Fruit fly (Drosophila melanogaster) whole organism, embryonic: ENCODE measurements around the gene Kdm5.

ENCODE experiments used
- Aef1 ChIP-seq: fragments of 200-800 bp; sonication (Bioruptor generic); IDR thresholded peaks from 3 replicates; pipeline ENCODE4 v1.3.6; 2022; ENCODE audit warnings: missing biosample characterization, missing genetic modification characterization
- Atf6 ChIP-seq: fragments of 200-800 bp; sonication (Bioruptor generic); IDR thresholded peaks from 2 replicates; pipeline ENCODE4 v1.3.6; 2022; ENCODE audit warnings: missing biosample characterization, missing genetic modification characterization
- CG10209 ChIP-seq: fragments of 200-800 bp; sonication (Bioruptor generic); optimal IDR thresholded peaks from 3 replicates; lab custom pipeline; 2017; ENCODE audit warnings: missing biosample characterization, mild to moderate bottlenecking, missing genetic modification characterization, missing genetic modification reagents
- CG10366 ChIP-seq: fragments of 200-800 bp; sonication (Bioruptor generic); IDR thresholded peaks from 2 replicates; pipeline ENCODE4 v1.3.6; 2022; ENCODE audit warnings: missing biosample characterization, missing genetic modification characterization
- CG14710 ChIP-seq: fragments of 200-800 bp; sonication (Bioruptor generic); optimal IDR thresholded peaks from 3 replicates; lab custom pipeline; 2019; ENCODE audit warnings: missing biosample characterization, mild to moderate bottlenecking, missing genetic modification characterization, moderate library complexity
- CG15011 ChIP-seq: fragments of 200-800 bp; sonication (Bioruptor generic); optimal IDR thresholded peaks from 3 replicates; lab custom pipeline; 2018; ENCODE audit warnings: missing biosample characterization, mild to moderate bottlenecking, missing genetic modification characterization
- CG16815 ChIP-seq: fragments of 200-800 bp; sonication (Bioruptor generic); optimal IDR thresholded peaks from 3 replicates; lab custom pipeline; 2017; ENCODE audit warnings: missing biosample characterization, mild to moderate bottlenecking, missing genetic modification characterization
- CG17385 ChIP-seq: fragments of 200-800 bp; sonication (Bioruptor generic); optimal IDR thresholded peaks from 3 replicates; lab custom pipeline; 2018; ENCODE audit warnings: missing biosample characterization, mild to moderate bottlenecking, missing genetic modification characterization
- CG18476 ChIP-seq: fragments of 200-800 bp; sonication (Bioruptor generic); optimal IDR thresholded peaks from 2 replicates; lab custom pipeline; 2016; ENCODE audit warnings: missing biosample characterization, mild to moderate bottlenecking, missing genetic modification characterization
- CG32532 ChIP-seq: fragments of 200-800 bp; sonication (Bioruptor generic); IDR thresholded peaks from 2 replicates; pipeline ENCODE4 v1.3.6; 2022; ENCODE audit warnings: missing biosample characterization, missing genetic modification characterization
- CG4282 ChIP-seq: fragments of 200-800 bp; sonication (Bioruptor generic); optimal IDR thresholded peaks from 2 replicates; lab custom pipeline; 2016; ENCODE audit warnings: missing biosample characterization, missing genetic modification characterization
- CG4404 ChIP-seq: fragments of 200-800 bp; sonication (Bioruptor generic); IDR thresholded peaks from 2 replicates; pipeline ENCODE4 v1.3.6; 2022; ENCODE audit warnings: missing biosample characterization, missing genetic modification characterization
- CG4730 ChIP-seq: fragments of 200-800 bp; sonication (Bioruptor generic); IDR thresholded peaks from 2 replicates; pipeline ENCODE4 v1.3.6; 2022; ENCODE audit warnings: missing biosample characterization, missing genetic modification characterization
- CG6765 ChIP-seq: fragments of 200-800 bp; sonication (Bioruptor generic); optimal IDR thresholded peaks from 3 replicates; lab custom pipeline; 2017; ENCODE audit warnings: missing biosample characterization, mild to moderate bottlenecking, missing genetic modification characterization
- CG7271 ChIP-seq: fragments of 200-800 bp; sonication (Bioruptor generic); optimal IDR thresholded peaks from 2 replicates; lab custom pipeline; 2018; ENCODE audit warnings: missing biosample characterization, mild to moderate bottlenecking, missing genetic modification characterization, moderate library complexity
- CG8281 ChIP-seq: fragments of 200-800 bp; sonication (Bioruptor generic); optimal IDR thresholded peaks from 2 replicates; lab custom pipeline; 2018; ENCODE audit warnings: missing biosample characterization, mild to moderate bottlenecking, missing genetic modification characterization, moderate library complexity
- CG8765 ChIP-seq: fragments of 200-800 bp; sonication (Bioruptor generic); IDR thresholded peaks from 2 replicates; pipeline ENCODE4 v1.3.6; 2022; ENCODE audit warnings: missing biosample characterization, missing genetic modification characterization
- Dfd ChIP-seq, 2 experiments: fragments of >200 bp; optimal IDR thresholded peaks; 2 replicates each; lab custom pipeline; 2017; ENCODE audit warnings: missing biosample characterization in 2 of 2, missing genetic modification characterization in 2 of 2
- Ets97D ChIP-seq: fragments of 200-800 bp; sonication (Bioruptor generic); optimal IDR thresholded peaks from 3 replicates; lab custom pipeline; 2016; ENCODE audit warnings: missing biosample characterization, missing genetic modification characterization
- HLH3B ChIP-seq: fragments of 200-800 bp; sonication (Bioruptor generic); IDR thresholded peaks from 2 replicates; pipeline ENCODE4 v1.3.6; 2022; ENCODE audit warnings: missing biosample characterization, missing genetic modification characterization
- HLH4C ChIP-seq: fragments of 200-800 bp; sonication (Bioruptor generic); IDR thresholded peaks from 3 replicates; pipeline ENCODE4 v1.3.6; 2022; ENCODE audit warnings: missing biosample characterization, missing genetic modification characterization; ENCODE audit not compliant: partially characterized antibody
- Lim3 ChIP-seq: fragments of 200-800 bp; sonication (Bioruptor generic); IDR thresholded peaks from 2 replicates; pipeline ENCODE4 v1.3.6; 2022; ENCODE audit warnings: missing biosample characterization, missing genetic modification characterization
- Myb ChIP-seq: fragments of 200-800 bp; sonication (Bioruptor generic); optimal IDR thresholded peaks from 2 replicates; lab custom pipeline; 2016; ENCODE audit warnings: missing biosample characterization, missing genetic modification characterization
- PHDP ChIP-seq: fragments of 200-800 bp; sonication (Bioruptor generic); optimal IDR thresholded peaks from 3 replicates; lab custom pipeline; 2018; ENCODE audit warnings: missing biosample characterization, mild to moderate bottlenecking, missing genetic modification characterization, moderate library complexity
- Side ChIP-seq: fragments of 200-800 bp; sonication (Bioruptor generic); optimal IDR thresholded peaks from 2 replicates; lab custom pipeline; 2016; ENCODE audit warnings: missing biosample characterization, missing genetic modification characterization
- Spps ChIP-seq: fragments of 200-800 bp; sonication (Bioruptor generic); optimal IDR thresholded peaks from 2 replicates; lab custom pipeline; 2018; ENCODE audit warnings: missing biosample characterization, mild to moderate bottlenecking, missing genetic modification characterization
- Tbp ChIP-seq: fragments of >200 bp; optimal IDR thresholded peaks from 2 replicates; lab custom pipeline; 2018; ENCODE audit warnings: missing biosample characterization, missing genetic modification characterization
- YL-1 ChIP-seq: fragments of 200-800 bp; sonication (Bioruptor generic); optimal IDR thresholded peaks from 3 replicates; lab custom pipeline; 2017; ENCODE audit warnings: missing biosample characterization, mild to moderate bottlenecking, missing genetic modification characterization
- aop ChIP-seq: fragments of 200-800 bp; sonication (Bioruptor generic); IDR thresholded peaks from 2 replicates; pipeline ENCODE4 v1.3.6; 2022; ENCODE audit warnings: missing biosample characterization, missing genetic modification characterization
- ash1 ChIP-seq: fragments of 200-800 bp; sonication (Bioruptor generic); optimal IDR thresholded peaks from 2 replicates; lab custom pipeline; 2018; ENCODE audit warnings: missing biosample characterization, mild to moderate bottlenecking, missing genetic modification characterization
- bbx ChIP-seq: fragments of 200-800 bp; sonication (Bioruptor generic); IDR thresholded peaks from 2 replicates; pipeline ENCODE4 v1.3.6; 2022; ENCODE audit warnings: missing biosample characterization, missing genetic modification characterization; ENCODE audit not compliant: partially characterized antibody
- chif ChIP-seq, 2 experiments: fragments of 200-800 bp; sonication (Bioruptor generic); optimal IDR thresholded peaks; 3 replicates each; lab custom pipeline; 2016; ENCODE audit warnings: missing biosample characterization in 2 of 2, missing genetic modification characterization in 2 of 2
- chinmo ChIP-seq: fragments of 200-800 bp; sonication (Bioruptor generic); IDR thresholded peaks from 4 replicates; pipeline ENCODE4 v1.3.6; 2022; ENCODE audit warnings: missing biosample characterization, missing genetic modification characterization; ENCODE audit not compliant: partially characterized antibody
- danr ChIP-seq: fragments of 200-800 bp; sonication (Bioruptor generic); IDR thresholded peaks from 2 replicates; pipeline ENCODE4 v1.3.6; 2022; ENCODE audit warnings: missing biosample characterization, missing genetic modification characterization
- ewg ChIP-seq: fragments of 200-800 bp; sonication (Bioruptor generic); optimal IDR thresholded peaks from 3 replicates; lab custom pipeline; 2017; ENCODE audit warnings: mild to moderate bottlenecking, missing biosample characterization, missing genetic modification reagents, missing genetic modification characterization
- fd96Cb ChIP-seq: fragments of 200-800 bp; sonication (Bioruptor generic); optimal IDR thresholded peaks from 2 replicates; lab custom pipeline; 2018; ENCODE audit warnings: missing biosample characterization, mild to moderate bottlenecking, missing genetic modification characterization, moderate library complexity
- hbn ChIP-seq: fragments of 200-800 bp; sonication (Bioruptor generic); IDR thresholded peaks from 2 replicates; pipeline ENCODE4 v1.3.6; 2022; ENCODE audit warnings: missing biosample characterization, missing genetic modification characterization; ENCODE audit not compliant: partially characterized antibody
- ind ChIP-seq: fragments of 200-800 bp; sonication (Bioruptor generic); optimal IDR thresholded peaks from 3 replicates; lab custom pipeline; 2016; ENCODE audit warnings: missing biosample characterization, missing genetic modification characterization
- jumu ChIP-seq: fragments of 200-800 bp; sonication (Bioruptor generic); optimal IDR thresholded peaks from 3 replicates; lab custom pipeline; 2016; ENCODE audit warnings: missing biosample characterization, missing genetic modification characterization
- luna ChIP-seq: fragments of 200-800 bp; sonication (Bioruptor generic); optimal IDR thresholded peaks from 2 replicates; lab custom pipeline; 2016; ENCODE audit warnings: missing biosample characterization, missing genetic modification characterization
- nerfin-2 ChIP-seq: fragments of 200-800 bp; sonication (Bioruptor generic); IDR thresholded peaks from 2 replicates; pipeline ENCODE4 v1.3.6; 2022; ENCODE audit warnings: missing biosample characterization, missing genetic modification characterization; ENCODE audit not compliant: partially characterized antibody
- odd ChIP-seq: fragments of 200-800 bp; sonication (Bioruptor generic); optimal IDR thresholded peaks from 2 replicates; lab custom pipeline; 2017; ENCODE audit warnings: missing biosample characterization, mild to moderate bottlenecking, missing genetic modification characterization
- otp ChIP-seq: fragments of 200-800 bp; sonication (Bioruptor generic); IDR thresholded peaks from 3 replicates; pipeline ENCODE4, ENCODE4 v1.3.6; 2022; ENCODE audit warnings: missing biosample characterization, missing genetic modification characterization
- phol ChIP-seq: fragments of 200-800 bp; sonication (Bioruptor generic); optimal IDR thresholded peaks from 3 replicates; lab custom pipeline; 2018; ENCODE audit warnings: missing biosample characterization, mild to moderate bottlenecking, missing genetic modification characterization, moderate library complexity
- ranshi ChIP-seq: fragments of 200-800 bp; sonication (Bioruptor generic); IDR thresholded peaks from 2 replicates; pipeline ENCODE4 v1.3.6; 2022; ENCODE audit warnings: missing biosample characterization, missing genetic modification characterization
- repo ChIP-seq: fragments of 200-800 bp; sonication (Bioruptor generic); optimal IDR thresholded peaks from 2 replicates; lab custom pipeline; 2016; ENCODE audit warnings: missing biosample characterization, missing genetic modification characterization
- slou ChIP-seq: fragments of 200-800 bp; sonication (Bioruptor generic); optimal IDR thresholded peaks from 3 replicates; lab custom pipeline; 2016; ENCODE audit warnings: missing biosample characterization, missing genetic modification characterization
- tap ChIP-seq: fragments of 200-800 bp; optimal IDR thresholded peaks from 3 replicates; lab custom pipeline; 2019; ENCODE audit warnings: missing biosample characterization, mild to moderate bottlenecking, missing genetic modification characterization, moderate library complexity
- tgo ChIP-seq: fragments of 200-800 bp; sonication (Bioruptor generic); IDR thresholded peaks from 3 replicates; pipeline ENCODE4 v1.3.6; 2022; ENCODE audit warnings: missing biosample characterization, missing genetic modification characterization
- trem ChIP-seq: fragments of 200-800 bp; optimal IDR thresholded peaks from 3 replicates; lab custom pipeline; 2019; ENCODE audit warnings: missing biosample characterization, mild to moderate bottlenecking, missing genetic modification characterization, moderate library complexity
- vfl ChIP-seq: fragments of 200-800 bp; sonication (Bioruptor generic); optimal IDR thresholded peaks from 2 replicates; lab custom pipeline; 2016; ENCODE audit warnings: missing biosample characterization, missing genetic modification characterization
- zfh2 ChIP-seq: fragments of 200-800 bp; sonication (Bioruptor generic); optimal IDR thresholded peaks from 2 replicates; lab custom pipeline; 2016; ENCODE audit warnings: missing biosample characterization, missing genetic modification characterization

Kdm5 gene

dm6 chr2L:5974122-5974521 lies 25.2 kb downstream of the Kdm5 start (continued):
- TF ChIP-seq Spps (tag; lab: Kevin White, UChicago) (peak; percentile 6), slou (GFP tag; lab: Kevin White, UChicago) (no peak), hbn (GFP tag; lab: Robert Waterston, UW) (no peak), bbx (GFP tag; lab: Robert Waterston, UW) (no peak), CG8281 (tag; lab: Kevin White, UChicago) (peak; percentile 52), fd96Cb (peak; percentile 4), otp (peak; percentile 77; the same call in 2 of the 3 replicates), Tbp (GFP tag; lab: Kevin White, UChicago) (no peak), Lim3 (GFP tag; lab: Robert Waterston, UW) (no peak), trem (no peak), jumu (GFP tag; lab: Kevin White, UChicago) (no peak), CG8765 (GFP tag; lab: Robert Waterston, UW) (no peak), tgo (GFP tag; lab: Robert Waterston, UW) (no peak), CG14710 (tag; lab: Kevin White, UChicago) (peak; percentile 43), CG17385 (GFP tag; lab: Kevin White, UChicago) (peak; percentile 67), CG15011 (peak; percentile 59), ash1 (GFP tag; lab: Kevin White, UChicago) (peak; percentile 49), Side (GFP tag; lab: Kevin White, UChicago) (no peak), CG10209 (peak; percentile 74), CG6765 (GFP tag; lab: Kevin White, UChicago) (peak; percentile 80), chinmo (GFP tag; lab: Robert Waterston, UW) (peak; percentile 86; the same call in 3 of the 4 replicates), Ets97D (GFP tag; lab: Kevin White, UChicago) (no peak), vfl (GFP tag; lab: Kevin White, UChicago) (no peak), aop (GFP tag; lab: Robert Waterston, UW) (no peak), CG16815 (GFP tag; lab: Kevin White, UChicago) (no peak), ind (GFP tag; lab: Kevin White, UChicago) (no peak), CG4404 (no peak), PHDP (peak; percentile 71), Atf6 (GFP tag; lab: Robert Waterston, UW) (peak; percentile 61; the same call in 1 of the 2 replicates), ewg (GFP tag; lab: Kevin White, UChicago) (peak; percentile 14), zfh2 (no peak), YL-1 (GFP tag; lab: Kevin White, UChicago) (peak; percentile 36), phol (tag; lab: Kevin White, UChicago) (no peak), nerfin-2 (GFP tag; lab: Robert Waterston, UW) (no peak), chif (GFP tag; optimal IDR thresholded peaks at IDR 0.05; lab: Kevin White, UChicago) (no peak), Dfd (GFP tag; optimal IDR thresholded peaks at IDR 0.05; lab: Kevin White, UChicago) (no peak), CG4730 (GFP tag; lab: Robert Waterston, UW) (no peak), HLH3B (GFP tag; lab: Robert Waterston, UW) (peak; percentile 64; the same call in 1 of the 2 replicates), HLH4C (GFP tag; lab: Robert Waterston, UW) (no peak), Aef1 (no peak), danr (GFP tag; lab: Robert Waterston, UW) (no peak), CG4282 (GFP tag; lab: Kevin White, UChicago) (no peak), ranshi (GFP tag; lab: Robert Waterston, UW) (peak; percentile 9; the same call in 1 of the 2 replicates), luna (GFP tag; lab: Kevin White, UChicago) (no peak), tap (tag; lab: Kevin White, UChicago) (peak; percentile 53), Myb (GFP tag; lab: Kevin White, UChicago) (no peak), CG32532 (peak; percentile 21; the same call in 1 of the 2 replicates), CG7271 (tag; lab: Kevin White, UChicago) (no peak), CG10366 (GFP tag; lab: Robert Waterston, UW) (no peak), CG18476 (peak; percentile 4), odd (GFP tag; lab: Kevin White, UChicago) (peak; percentile 77), repo (GFP tag; lab: Kevin White, UChicago) (no peak)
